Worm (Caenorhabditis elegans) whole organism, L4 larva: ENCODE results near the gene C06H2.2.
A peak's percentile ranks its signal among the peaks of the same experiment; 100 is the strongest.

Experiments
- F37D6.2 ChIP-seq: sonication (generic microtip); optimal IDR thresholded peaks from 2 replicates; lab custom pipeline; 2016; ENCODE audit warnings: mild to moderate bottlenecking, missing genetic modification characterization, missing compliant biosample characterization
- F44E2.7 ChIP-seq: fragments of 200-800 bp; sonication (Bioruptor generic); IDR thresholded peaks from 2 replicates; pipeline ENCODE4 v2.1.2; 2022; ENCODE audit warnings: missing genetic modification characterization, missing compliant biosample characterization
- F49E8.2 ChIP-seq: sonication (generic microtip); optimal IDR thresholded peaks from 2 replicates; lab custom pipeline; 2016; ENCODE audit warnings: missing compliant biosample characterization, mild to moderate bottlenecking, missing genetic modification characterization, borderline replicate concordance
- R02D3.7 ChIP-seq: fragments of 150-350 bp; sonication (generic microtip); optimal IDR thresholded peaks from 3 replicates; lab custom pipeline; 2014; ENCODE audit warnings: missing biosample characterization, missing genetic modification characterization
- T20F7.1 ChIP-seq: fragments of 200-800 bp; sonication (Bioruptor generic); optimal IDR thresholded peaks from 2 replicates; lab custom pipeline; 2018; ENCODE audit warnings: mild to moderate bottlenecking, missing genetic modification characterization, missing compliant biosample characterization
- ZK337.2 ChIP-seq: fragments of 200-800 bp; sonication (Bioruptor generic); IDR thresholded peaks from 2 replicates; pipeline ENCODE4 v1.3.6; 2022; ENCODE audit warnings: missing genetic modification reagents, missing genetic modification characterization, missing compliant biosample characterization
- aha-1 ChIP-seq: fragments of 150-350 bp; peaks from one replicate; lab custom pipeline; 2014; ENCODE audit warnings: missing biosample characterization, missing genetic modification characterization
- aly-2 ChIP-seq: sonication (generic microtip); optimal IDR thresholded peaks from 2 replicates; lab custom pipeline; 2018; ENCODE audit warnings: missing biosample characterization, missing genetic modification characterization
- arid-1 ChIP-seq: fragments of 200-800 bp; sonication (Bioruptor generic); conservative IDR thresholded peaks from 2 replicates; pipeline ENCODE4 v1.3.6; 2022; ENCODE audit warnings: missing genetic modification reagents, missing genetic modification characterization, missing compliant biosample characterization
- ceh-20 ChIP-seq: fragments of 200-800 bp; sonication (Bioruptor generic); IDR thresholded peaks from 2 replicates; pipeline ENCODE4 v1.3.6; 2022; ENCODE audit warnings: missing genetic modification reagents, missing genetic modification characterization, missing compliant biosample characterization
- ceh-44 ChIP-seq: fragments of 200-800 bp; sonication (Bioruptor generic); IDR thresholded peaks from 2 replicates; pipeline ENCODE4 v1.3.6; 2022; ENCODE audit warnings: missing genetic modification reagents, missing genetic modification characterization, missing compliant biosample characterization
- ceh-62 ChIP-seq: sonication (generic microtip); optimal IDR thresholded peaks from 2 replicates; lab custom pipeline; 2017; ENCODE audit warnings: missing biosample characterization, missing genetic modification characterization
- dmd-6 ChIP-seq: fragments of 200-800 bp; sonication (Bioruptor generic); IDR thresholded peaks from 2 replicates; pipeline ENCODE4 v1.3.6; 2022; ENCODE audit warnings: missing genetic modification reagents, missing genetic modification characterization, missing compliant biosample characterization
- dpl-1 ChIP-seq: fragments of 150-350 bp; optimal IDR thresholded peaks from 2 replicates; lab custom pipeline; 2014; ENCODE audit warnings: missing biosample characterization, missing genetic modification reagents, missing genetic modification characterization
- egl-27 ChIP-seq: sonication (generic microtip); optimal IDR thresholded peaks from 3 replicates; lab custom pipeline; 2017; ENCODE audit warnings: missing biosample characterization, missing genetic modification reagents, missing genetic modification characterization
- egl-43 ChIP-seq: fragments of 200-800 bp; sonication (Bioruptor generic); IDR thresholded peaks from 2 replicates; pipeline ENCODE4 v1.3.6; 2022; ENCODE audit warnings: missing genetic modification reagents, missing genetic modification characterization, missing compliant biosample characterization
- fos-1 ChIP-seq: fragments of 150-350 bp; optimal IDR thresholded peaks from 2 replicates; lab custom pipeline; 2014; ENCODE audit warnings: missing biosample characterization, missing genetic modification characterization
- hlh-11 ChIP-seq: fragments of 200-800 bp; sonication (Bioruptor generic); optimal IDR thresholded peaks from 2 replicates; lab custom pipeline; 2018; ENCODE audit warnings: mild to moderate bottlenecking, missing genetic modification characterization, missing compliant biosample characterization
- lin-13 ChIP-seq: fragments of 150-350 bp; optimal IDR thresholded peaks from 2 replicates; lab custom pipeline; 2014; ENCODE audit warnings: missing biosample characterization, missing genetic modification reagents, missing genetic modification characterization
- lin-38 ChIP-seq: fragments of 200-800 bp; sonication (Bioruptor generic); IDR thresholded peaks from 2 replicates; pipeline ENCODE4 v1.3.6; 2022; ENCODE audit warnings: missing genetic modification reagents, missing genetic modification characterization, missing compliant biosample characterization
- lin-39 ChIP-seq: fragments of 150-350 bp; optimal IDR thresholded peaks from 2 replicates; lab custom pipeline; 2014; ENCODE audit warnings: missing biosample characterization, missing genetic modification reagents, missing genetic modification characterization
- lir-3 ChIP-seq: sonication (generic microtip); optimal IDR thresholded peaks from 2 replicates; lab custom pipeline; 2016; ENCODE audit warnings: mild to moderate bottlenecking, missing genetic modification characterization, missing compliant biosample characterization
- madf-5 ChIP-seq, 2 experiments: fragments of 200-800 bp; sonication (Bioruptor generic); IDR thresholded peaks; 2 replicates each; pipeline ENCODE4 v1.3.6; 2022; ENCODE audit warnings: missing compliant biosample characterization in 2 of 2, missing genetic modification characterization in 2 of 2
- madf-9 ChIP-seq: fragments of 200-800 bp; sonication (Bioruptor generic); conservative IDR thresholded peaks from 2 replicates; pipeline ENCODE4 v1.3.6; 2022; ENCODE audit warnings: missing genetic modification reagents, missing genetic modification characterization, missing compliant biosample characterization
- mdl-1 ChIP-seq, 2 experiments: fragments of 150-350 bp in 1 of 2; sonication (generic microtip) in 1 of 2; optimal IDR thresholded peaks; 2 replicates each; lab custom pipeline; 2014 to 2017; ENCODE audit warnings: missing biosample characterization in 2 of 2, missing genetic modification characterization in 2 of 2
- mes-2 ChIP-seq: sonication (generic microtip); optimal IDR thresholded peaks from 2 replicates; lab custom pipeline; 2016; ENCODE audit warnings: missing genotype, mild to moderate bottlenecking, missing genetic modification characterization, missing compliant biosample characterization; ENCODE audit not compliant: poor library complexity, severe bottlenecking
- mxl-2 ChIP-seq: fragments of 200-800 bp; sonication (Bioruptor generic); conservative IDR thresholded peaks from 2 replicates; pipeline ENCODE4 v1.3.6; 2022; ENCODE audit warnings: missing genetic modification reagents, missing genetic modification characterization, missing compliant biosample characterization
- nhr-102 ChIP-seq: sonication (generic microtip); optimal IDR thresholded peaks from 2 replicates; lab custom pipeline; 2016; ENCODE audit warnings: mild to moderate bottlenecking, missing genetic modification characterization, moderate library complexity, missing compliant biosample characterization
- nhr-11 ChIP-seq: fragments of 150-350 bp; optimal IDR thresholded peaks from 2 replicates; lab custom pipeline; 2014; ENCODE audit warnings: missing biosample characterization, missing genetic modification characterization
- nhr-28 ChIP-seq: fragments of 150-350 bp; optimal IDR thresholded peaks from 2 replicates; lab custom pipeline; 2014; ENCODE audit warnings: missing biosample characterization, missing genetic modification characterization
- nhr-41 ChIP-seq: fragments of 200-800 bp; sonication (Bioruptor generic); IDR thresholded peaks from 2 replicates; pipeline ENCODE4 v1.3.6; 2022; ENCODE audit warnings: missing genetic modification reagents, missing genetic modification characterization, missing compliant biosample characterization
- nhr-48 ChIP-seq: sonication (generic microtip); optimal IDR thresholded peaks from 2 replicates; lab custom pipeline; 2016; ENCODE audit warnings: mild to moderate bottlenecking, missing genetic modification characterization, missing compliant biosample characterization
- pha-4 ChIP-seq, 2 experiments: fragments of 150-350 bp in 1 of 2; fragments of 200-800 bp in 1 of 2; sonication (Bioruptor generic) in 1 of 2; IDR thresholded peaks in 1 of 2; optimal IDR thresholded peaks in 1 of 2; 2 replicates each; pipeline versions ENCODE4 v1.3.6 to Lab custom; 2014 to 2022; ENCODE audit warnings: missing genetic modification characterization in 2 of 2, missing genetic modification reagents in 2 of 2, missing biosample characterization in 1 of 2, missing compliant biosample characterization in 1 of 2
- php-3 ChIP-seq: fragments of 200-800 bp; sonication (Bioruptor generic); IDR thresholded peaks from 2 replicates; pipeline ENCODE4 v1.3.6; 2022; ENCODE audit warnings: missing genetic modification reagents, missing genetic modification characterization, missing compliant biosample characterization
- rbr-2 ChIP-seq: sonication (generic microtip); optimal IDR thresholded peaks from 2 replicates; lab custom pipeline; 2016; ENCODE audit warnings: missing genotype, missing genetic modification characterization, missing compliant biosample characterization
- snpc-4 ChIP-seq: fragments of 150-350 bp; optimal IDR thresholded peaks from 2 replicates; lab custom pipeline; 2014; ENCODE audit warnings: missing biosample characterization, missing genetic modification characterization
- tag-97 ChIP-seq: fragments of 200-800 bp; sonication (Bioruptor generic); IDR thresholded peaks from 2 replicates; pipeline ENCODE4 v1.3.6; 2022; ENCODE audit warnings: missing genetic modification characterization, missing compliant biosample characterization
- tra-1 ChIP-seq: fragments of 200-800 bp; sonication (Bioruptor generic); IDR thresholded peaks from 2 replicates; pipeline ENCODE4 v1.3.6; 2022; ENCODE audit warnings: missing genetic modification reagents, missing genetic modification characterization, missing compliant biosample characterization
- unc-39 ChIP-seq: sonication (generic microtip); optimal IDR thresholded peaks from 2 replicates; lab custom pipeline; 2017; ENCODE audit warnings: missing biosample characterization, missing genetic modification characterization
- unc-62 ChIP-seq, 3 experiments: fragments of 150-350 bp in 1 of 3; sonication (generic microtip); optimal IDR thresholded peaks in 2 of 3; peaks in 1 of 3; 1 replicate in 1 of 3; 2 replicates in 2 of 3; lab custom pipeline; 2014 to 2017; ENCODE audit warnings: missing biosample characterization in 3 of 3, missing genetic modification characterization in 3 of 3, missing genetic modification reagents in 3 of 3, missing genotype in 1 of 3
- vab-7 ChIP-seq: fragments of 200-800 bp; sonication (Bioruptor generic); IDR thresholded peaks from 2 replicates; pipeline ENCODE4 v1.3.6; 2022; ENCODE audit warnings: missing genetic modification reagents, missing genetic modification characterization, missing compliant biosample characterization
- zag-1 ChIP-seq: fragments of 150-350 bp; optimal IDR thresholded peaks from 2 replicates; lab custom pipeline; 2014; ENCODE audit warnings: missing biosample characterization, missing genetic modification characterization
- zfp-3 ChIP-seq: fragments of 200-800 bp; sonication (Bioruptor generic); conservative IDR thresholded peaks from 2 replicates; pipeline ENCODE4 v1.3.6; 2022; ENCODE audit warnings: missing genetic modification reagents, missing genetic modification characterization, missing compliant biosample characterization
- zip-11 ChIP-seq: fragments of 200-800 bp; sonication (Bioruptor generic); IDR thresholded peaks from 2 replicates; pipeline ENCODE4 v1.3.6; 2022; ENCODE audit warnings: missing genetic modification characterization, missing compliant biosample characterization
- ztf-11 ChIP-seq: fragments of 150-350 bp; optimal IDR thresholded peaks from 2 replicates; lab custom pipeline; 2014; ENCODE audit warnings: missing biosample characterization, missing genetic modification characterization
- ztf-7 ChIP-seq: fragments of 150-350 bp; optimal IDR thresholded peaks from 2 replicates; lab custom pipeline; 2014; ENCODE audit warnings: missing biosample characterization, missing genetic modification characterization

C06H2.2 gene

DNA sequence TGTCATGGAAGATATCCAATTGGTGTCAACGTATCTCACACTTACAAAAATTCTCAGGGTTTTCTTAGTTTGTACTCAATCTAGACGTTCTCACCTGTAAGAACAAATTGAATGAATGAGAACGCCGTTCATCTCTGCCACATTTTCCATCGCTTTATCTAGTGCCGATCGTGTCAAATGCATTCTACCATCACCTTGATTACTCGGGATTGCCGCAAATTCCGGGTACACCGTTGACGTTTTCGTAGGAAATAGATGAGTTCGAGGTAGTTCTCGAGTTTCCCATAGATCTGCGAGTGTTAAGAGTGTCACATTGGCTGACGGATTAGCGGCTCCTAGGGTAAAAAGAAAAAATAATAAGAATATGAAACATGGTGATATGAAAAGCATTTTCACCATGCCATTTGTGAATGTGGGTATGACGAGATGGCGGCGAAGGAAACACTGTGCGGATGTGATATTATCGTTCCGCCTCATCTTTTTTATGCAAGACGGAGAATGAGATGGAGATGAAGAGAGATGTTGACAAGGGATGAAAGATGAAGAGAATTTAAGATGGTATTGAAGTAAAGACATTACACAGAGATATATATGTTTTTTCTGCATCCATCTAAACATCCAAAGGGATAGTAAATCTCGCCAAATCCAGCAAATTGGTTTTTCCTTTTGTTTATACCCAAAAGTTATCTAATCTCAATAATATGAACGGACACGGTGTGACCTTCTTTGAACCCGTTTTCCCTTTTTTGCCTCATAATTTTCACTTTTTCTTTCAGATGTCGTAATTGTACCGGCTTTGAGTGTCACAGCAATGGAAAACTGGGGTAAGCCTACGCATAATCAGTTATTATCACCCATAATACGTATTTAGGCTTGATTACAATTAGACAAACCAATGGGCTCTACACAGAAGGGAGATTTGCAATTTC lies 31.6 kb upstream of the C06H2.2 start, which contains the start of gene lact-8:
Gene lact-8 (minus strand): TSS at position 445 of the 929 bp plus-strand sequence.
- TF ChIP-seq aha-1 (tag; lab: Kevin White, UChicago) (peak; percentile 71), nhr-11 (tag; lab: Kevin White, UChicago) (no peak)
- TF ChIP-seq, all 104 proteins: peak for 1

DNA sequence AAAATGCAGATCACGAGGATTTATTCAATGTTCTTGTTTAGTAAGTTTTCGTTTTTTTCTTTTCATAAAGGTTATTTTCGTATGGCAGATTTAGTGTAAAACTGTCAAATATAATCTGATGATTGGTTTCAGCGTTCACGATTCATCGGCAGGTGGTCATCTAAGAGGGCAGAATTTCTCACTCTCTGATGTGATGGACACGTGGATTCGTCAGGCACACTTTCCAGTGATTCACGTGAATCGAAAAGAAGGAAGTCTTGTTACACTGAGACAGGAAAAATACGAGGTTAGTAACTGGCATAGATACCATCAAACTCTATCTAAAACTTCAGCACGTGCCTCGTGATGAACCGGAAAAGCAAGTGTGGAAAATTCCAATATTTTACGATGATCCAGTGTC lies 30.3 kb upstream of the C06H2.2 start:
- no peak for TF ChIP-seq egl-27 (tag; lab: Kevin White, UChicago)
- no peak for TF ChIP-seq nhr-28 (tag; lab: Kevin White, UChicago)
- TF ChIP-seq tra-1 = no peak
- TF ChIP-seq ceh-20 (GFP tag; lab: Robert Waterston, UW) = peak; percentile 32; the same call in 1 of the 2 replicates
- TF ChIP-seq F37D6.2 (tag; lab: Kevin White, UChicago) = no peak
- TF ChIP-seq zfp-3 (GFP tag; lab: Robert Waterston, UW) = no peak
- TF ChIP-seq unc-62 (GFP tag; optimal IDR thresholded peaks at IDR 0.05 in 1 of 2; lab: Kevin White, UChicago) = peak in 1 of 2 experiments; percentile 73
- no peak for TF ChIP-seq unc-62 (tag; optimal IDR thresholded peaks at IDR 0.05; lab: Kevin White, UChicago)
- no peak for TF ChIP-seq ceh-62 (tag; lab: Kevin White, UChicago)
- no peak for TF ChIP-seq ztf-7
- no peak for TF ChIP-seq lin-13 (GFP tag; lab: Kevin White, UChicago)
- no peak for TF ChIP-seq tag-97 (GFP tag; lab: Robert Waterston, UW)
- TF ChIP-seq nhr-48 (tag; lab: Kevin White, UChicago) = peak; percentile 70
- no peak for TF ChIP-seq snpc-4
- no peak for TF ChIP-seq F49E8.2 (tag; lab: Kevin White, UChicago)
- TF ChIP-seq T20F7.1 (GFP tag; lab: Kevin White, UChicago) = no peak
- no peak for TF ChIP-seq zag-1 (tag; lab: Kevin White, UChicago)
- no peak for TF ChIP-seq aha-1 (tag; lab: Kevin White, UChicago)
- no peak for TF ChIP-seq ceh-44 (GFP tag; lab: Robert Waterston, UW)
- TF ChIP-seq madf-9 = no peak
- no peak for TF ChIP-seq pha-4 (GFP tag; IDR thresholded peaks at IDR 0.05; lab: Robert Waterston, UW)
- no peak for TF ChIP-seq pha-4 (tag; optimal IDR thresholded peaks at IDR 0.05; lab: Kevin White, UChicago)
- TF ChIP-seq mxl-2 = peak; percentile 83
- no peak for TF ChIP-seq fos-1
- no peak for TF ChIP-seq arid-1 (GFP tag; lab: Robert Waterston, UW)
- no peak for TF ChIP-seq egl-43 (GFP tag; lab: Robert Waterston, UW)
- TF ChIP-seq lin-39 (tag; lab: Kevin White, UChicago) = no peak
- TF ChIP-seq ztf-11 = no peak
- no peak for TF ChIP-seq nhr-11 (tag; lab: Kevin White, UChicago)
- TF ChIP-seq lin-38 (GFP tag; lab: Robert Waterston, UW) = no peak
- no peak for TF ChIP-seq lir-3
- no peak for TF ChIP-seq aly-2 (tag; lab: Kevin White, UChicago)
- no peak for TF ChIP-seq F44E2.7 (GFP tag; lab: Robert Waterston, UW)
- TF ChIP-seq mes-2 (tag; lab: Kevin White, UChicago) = no peak
- no peak for TF ChIP-seq nhr-41 (GFP tag; lab: Robert Waterston, UW)
- TF ChIP-seq nhr-102 (tag; lab: Kevin White, UChicago) = no peak
- TF ChIP-seq ZK337.2 (GFP tag; lab: Robert Waterston, UW) = no peak
- no peak for TF ChIP-seq vab-7 (GFP tag; lab: Robert Waterston, UW)
- peak in 1 of 2 experiments; percentile 26 for TF ChIP-seq mdl-1 (tag; optimal IDR thresholded peaks at IDR 0.05; lab: Kevin White, UChicago)
- TF ChIP-seq hlh-11 (tag; lab: Kevin White, UChicago) = peak; percentile 34
- TF ChIP-seq rbr-2 = no peak
- no peak for TF ChIP-seq R02D3.7 (tag; lab: Kevin White, UChicago)
- TF ChIP-seq dmd-6 (GFP tag; lab: Robert Waterston, UW) = peak; percentile 60
- no peak for TF ChIP-seq unc-39 (tag; lab: Kevin White, UChicago)
- TF ChIP-seq madf-5 (GFP tag; IDR thresholded peaks at IDR 0.05; lab: Robert Waterston, UW) = no peak
- TF ChIP-seq dpl-1 = no peak
- TF ChIP-seq zip-11 (GFP tag; lab: Robert Waterston, UW) = no peak
- no peak for TF ChIP-seq php-3 (GFP tag; lab: Robert Waterston, UW)
